Worm (Caenorhabditis elegans) whole organism, L3 larva: Measurements from ENCODE around the gene mrps-16.

Source experiments
- ama-1 ChIP-seq: fragments of 150-350 bp; optimal IDR thresholded peaks from 2 replicates; lab custom pipeline; 2018
- ceh-16 ChIP-seq: sonication (generic microtip); optimal IDR thresholded peaks from 2 replicates; lab custom pipeline; 2017; ENCODE audit warnings: missing biosample characterization, missing genetic modification characterization
- daf-12 ChIP-seq: fragments of 150-350 bp; optimal IDR thresholded peaks from 2 replicates; lab custom pipeline; 2014; ENCODE audit warnings: missing biosample characterization, missing genetic modification reagents, missing genetic modification characterization
- elt-3 ChIP-seq, 3 experiments: fragments of 150-350 bp in 1 of 3; sonication (generic microtip) in 2 of 3; optimal IDR thresholded peaks; 2 replicates in 2 of 3; 4 replicates in 1 of 3; lab custom pipeline; 2014 to 2017; ENCODE audit warnings: missing biosample characterization in 3 of 3, missing genetic modification characterization in 3 of 3
- fkh-2 ChIP-seq: fragments of 150-350 bp; optimal IDR thresholded peaks from 2 replicates; lab custom pipeline; 2014; ENCODE audit warnings: missing biosample characterization, missing genetic modification reagents, missing genetic modification characterization
- nhr-12 ChIP-seq: fragments of 150-350 bp; optimal IDR thresholded peaks from 2 replicates; lab custom pipeline; 2014; ENCODE audit warnings: missing biosample characterization, missing genetic modification characterization
- nhr-237 ChIP-seq: fragments of 150-350 bp; optimal IDR thresholded peaks from 2 replicates; lab custom pipeline; 2014; ENCODE audit warnings: missing biosample characterization, missing genetic modification characterization
- nhr-77 ChIP-seq: fragments of 150-350 bp; optimal IDR thresholded peaks from 2 replicates; lab custom pipeline; 2014; ENCODE audit warnings: missing biosample characterization, missing genetic modification characterization
- pqm-1 ChIP-seq: fragments of 150-350 bp; optimal IDR thresholded peaks from 2 replicates; lab custom pipeline; 2017; ENCODE audit warnings: missing biosample characterization, missing genetic modification characterization, inconsistent platforms

- TF ChIP-seq ceh-16 (no peak), daf-12 (tag; lab: Kevin White, UChicago) (no peak), fkh-2 (tag; lab: Kevin White, UChicago) (no peak), ama-1 (lab: Kevin White, UChicago) (no peak), pqm-1 (tag; lab: Kevin White, UChicago) (no peak), nhr-77 (tag; lab: Kevin White, UChicago) (no peak), nhr-237 (no peak), elt-3 (tag; optimal IDR thresholded peaks at IDR 0.05; lab: Kevin White, UChicago) (no peak), nhr-12 (tag; lab: Kevin White, UChicago) (no peak)
Measured at ce11 chrII:5451278-5451677, 22.9 kb upstream of the mrps-16 start.
